Worm (Caenorhabditis elegans) whole organism, L3 larva: ENCODE results near the gene C01G10.5.

Experiments used
- egl-27 ChIP-seq: sonication (generic microtip); optimal IDR thresholded peaks from 4 replicates; lab custom pipeline; 2017; ENCODE audit warnings: missing biosample characterization, missing genetic modification reagents, missing genetic modification characterization
- unc-39 ChIP-seq: sonication (generic microtip); optimal IDR thresholded peaks from 4 replicates; lab custom pipeline; 2017; ENCODE audit warnings: missing biosample characterization, missing genetic modification characterization

ce11 chrV:15092666-15093065 lies 3.3 kb upstream of the C01G10.5 start, which contains the start of gene txt-12:
- TF ChIP-seq unc-39 (no peak), egl-27 (no peak)
